Worm (Caenorhabditis elegans): ENCODE results near the gene F56C9.3.

The F56C9.3 gene

ce11 chrIII:7300169-7300568 lies 10.9 kb upstream of the F56C9.3 start (continued):
- TF ChIP-seq nhr-19 (GFP tag; conservative IDR thresholded peaks at IDR 0.05) (peak; percentile 57), vab-15 (tag; optimal IDR thresholded peaks at IDR 0.05) (no peak), lsy-2 (tag; optimal IDR thresholded peaks at IDR 0.05) (peak; percentile 50 to 72), mdl-1 (tag; optimal IDR thresholded peaks at IDR 0.05) (peak in 1 of 2 experiments; percentile 53), ama-1 (optimal IDR thresholded peaks at IDR 0.05) (no peak), nhr-77 (tag; optimal IDR thresholded peaks at IDR 0.05) (no peak), efl-1 (optimal IDR thresholded peaks at IDR 0.05) (peak in 1 of 2 experiments; percentile 8), efl-1 (GFP tag; optimal IDR thresholded peaks at IDR 0.05 in 1 of 2) (peak in 1 of 2 experiments; percentile 85), ceh-8 (GFP tag; optimal IDR thresholded peaks at IDR 0.05) (no peak), dsc-1 (tag; optimal IDR thresholded peaks at IDR 0.05) (no peak), nhr-20 (tag; optimal IDR thresholded peaks at IDR 0.05) (peak; percentile 89), jun-1 (tag; optimal IDR thresholded peaks at IDR 0.05) (no peak), sup-37 (GFP tag; optimal IDR thresholded peaks at IDR 0.05) (no peak), unc-86 (tag; optimal IDR thresholded peaks at IDR 0.05) (no peak), fkh-4 (tag; optimal IDR thresholded peaks at IDR 0.05; ENCODE audit: borderline replicate concordance) (no peak), ztf-4 (tag; optimal IDR thresholded peaks at IDR 0.05) (no peak), nhr-90 (tag; optimal IDR thresholded peaks at IDR 0.05; ENCODE audit: poor library complexity) (peak; percentile 84), grh-1 (GFP tag; IDR thresholded peaks at IDR 0.05) (peak; percentile 36; the same call in 1 of the 2 replicates), unc-130 (tag; optimal IDR thresholded peaks at IDR 0.05) (no peak), lin-35 (GFP tag; optimal IDR thresholded peaks at IDR 0.05) (peak in 1 of 2 experiments; percentile 59), pax-3 (tag; optimal IDR thresholded peaks at IDR 0.05) (no peak), nhr-84 (tag; optimal IDR thresholded peaks at IDR 0.05) (no peak), ceh-90 (tag; optimal IDR thresholded peaks at IDR 0.05) (no peak), egl-27 (tag; optimal IDR thresholded peaks at IDR 0.05) (no peak), nhr-85 (tag) (peak; percentile 99), C16A3.4 (tag; optimal IDR thresholded peaks at IDR 0.05) (peak; percentile 69), nhr-12 (tag; optimal IDR thresholded peaks at IDR 0.05) (no peak), elt-3 (tag; optimal IDR thresholded peaks at IDR 0.05) (peak in 3 of 6 experiments; percentile 27 to 90 (median 89)), fos-1 (tag; optimal IDR thresholded peaks at IDR 0.05) (no peak), snpc-4 (tag; optimal IDR thresholded peaks at IDR 0.05) (no peak), alr-1 (tag; optimal IDR thresholded peaks at IDR 0.05; ENCODE audit: borderline replicate concordance) (no peak)

- TF ChIP-seq pax-3 (tag; optimal IDR thresholded peaks at IDR 0.05) = no peak
- TF ChIP-seq C16A3.4 (tag; optimal IDR thresholded peaks at IDR 0.05) = no peak
- TF ChIP-seq lin-35 (GFP tag; optimal IDR thresholded peaks at IDR 0.05) = peak in 1 of 2 experiments; percentile 38
- peak; percentile 87 for TF ChIP-seq nhr-85 (tag)
- TF ChIP-seq efl-1 (optimal IDR thresholded peaks at IDR 0.05) = no peak
- peak in 1 of 2 experiments; percentile 73 for TF ChIP-seq efl-1 (GFP tag; optimal IDR thresholded peaks at IDR 0.05 in 1 of 2)
- peak; percentile 33 for TF ChIP-seq nhr-19 (GFP tag; conservative IDR thresholded peaks at IDR 0.05)
- TF ChIP-seq lin-14 (GFP tag; optimal IDR thresholded peaks at IDR 0.05) = peak; percentile 44
- TF ChIP-seq blmp-1 (tag; optimal IDR thresholded peaks at IDR 0.05) = peak; percentile 82
- TF ChIP-seq lsy-2 (tag; optimal IDR thresholded peaks at IDR 0.05) = peak in 1 of 2 experiments; percentile 17
- TF ChIP-seq grh-1 (GFP tag; IDR thresholded peaks at IDR 0.05) = peak; percentile 32; the same call in 1 of the 2 replicates
- peak; percentile 4 for TF ChIP-seq snu-23 (GFP tag; optimal IDR thresholded peaks at IDR 0.05)
- no peak for TF ChIP-seq unc-130 (tag; optimal IDR thresholded peaks at IDR 0.05)
- no peak for TF ChIP-seq mab-9 (GFP tag; IDR thresholded peaks at IDR 0.05)
- no peak for TF ChIP-seq pag-3 (tag; optimal IDR thresholded peaks at IDR 0.05; ENCODE audit: borderline replicate concordance, insufficient read depth)
- TF ChIP-seq nhr-20 (tag; optimal IDR thresholded peaks at IDR 0.05) = peak; percentile 40
- peak in 1 of 6 experiments; percentile 2 for TF ChIP-seq elt-3 (tag; optimal IDR thresholded peaks at IDR 0.05)
- TF ChIP-seq swsn-7 (tag; optimal IDR thresholded peaks at IDR 0.05) = no peak
- TF ChIP-seq ceh-82 (tag; optimal IDR thresholded peaks at IDR 0.05) = no peak
Observed at ce11 chrIII:7300763-7301162, 10.3 kb upstream of the F56C9.3 start.

ce11 chrIII:7301668-7302067 lies 9.4 kb upstream of the F56C9.3 start:
- TF ChIP-seq elt-3 (tag; optimal IDR thresholded peaks at IDR 0.05) = no peak
- peak; percentile 86 for TF ChIP-seq nhr-85 (tag)
- TF ChIP-seq nhr-20 (tag; optimal IDR thresholded peaks at IDR 0.05) = peak; percentile 11
- TF ChIP-seq lin-14 (GFP tag; optimal IDR thresholded peaks at IDR 0.05) = peak; percentile 55
- no peak for TF ChIP-seq snu-23 (GFP tag; optimal IDR thresholded peaks at IDR 0.05)
- no peak for TF ChIP-seq aha-1 (tag; optimal IDR thresholded peaks at IDR 0.05)
- peak; percentile 55 for TF ChIP-seq blmp-1 (tag; optimal IDR thresholded peaks at IDR 0.05)
- no peak for TF ChIP-seq unc-130 (tag; optimal IDR thresholded peaks at IDR 0.05)
- no peak for TF ChIP-seq egl-13 (tag; optimal IDR thresholded peaks at IDR 0.05)
- TF ChIP-seq mep-1 (tag; optimal IDR thresholded peaks at IDR 0.05) = peak; percentile 22

Data from whole organism, L1 larva.